Worm (Caenorhabditis elegans) whole organism, L2 larva: ENCODE results near the gene C18A3.7.

Experiments used
- alr-1 ChIP-seq: fragments of 150-350 bp; optimal IDR thresholded peaks from 2 replicates; lab custom pipeline; 2014; ENCODE audit warnings: missing biosample characterization, missing genetic modification characterization
- blmp-1 ChIP-seq: sonication (generic microtip); optimal IDR thresholded peaks from 2 replicates; lab custom pipeline; 2017; ENCODE audit warnings: missing genetic modification characterization, mild to moderate bottlenecking, missing compliant biosample characterization, antibody characterized with exemption, moderate library complexity; ENCODE audit not compliant: insufficient read depth
- lin-39 ChIP-seq: fragments of 150-350 bp; optimal IDR thresholded peaks from 2 replicates; lab custom pipeline; 2014; ENCODE audit warnings: missing biosample characterization, missing genetic modification reagents, missing genetic modification characterization
- mdl-1 ChIP-seq, 2 experiments: fragments of 150-350 bp in 1 of 2; sonication (generic microtip) in 1 of 2; optimal IDR thresholded peaks; 2 replicates each; lab custom pipeline; 2017; ENCODE audit warnings: missing biosample characterization in 2 of 2, missing genetic modification characterization in 2 of 2
- nhr-237 ChIP-seq: fragments of 150-350 bp; optimal IDR thresholded peaks from 2 replicates; lab custom pipeline; 2014; ENCODE audit warnings: missing biosample characterization, missing genetic modification characterization
- ztf-4 ChIP-seq: fragments of 150-350 bp; optimal IDR thresholded peaks from 2 replicates; lab custom pipeline; 2014; ENCODE audit warnings: missing biosample characterization, missing genetic modification characterization

- TF ChIP-seq alr-1 (no peak), lin-39 (tag; lab: Kevin White, UChicago) (no peak), nhr-237 (tag; lab: Kevin White, UChicago) (no peak), ztf-4 (no peak), blmp-1 (tag; lab: Kevin White, UChicago) (no peak), mdl-1 (tag; optimal IDR thresholded peaks at IDR 0.05; lab: Kevin White, UChicago) (no peak)
These were observed 21.1 kb upstream of the C18A3.7 start for ce11 chrII:5751353-5751752.
